Fruit fly (Drosophila melanogaster): ENCODE data around the gene CG14185.

CG14185 gene

dm6 chr3L:20127281-20127680 is 21.4 kb downstream of the CG14185 start, which contains the start of gene CG7365:
TSS of gene CG7365 (minus strand) at chr3L:20127381.
- TF ChIP-seq p53 (GFP tag; optimal IDR thresholded peaks at IDR 0.05) (no peak), Adf1 (GFP tag; IDR thresholded peaks at IDR 0.05) (no peak), Blimp-1 (GFP tag; optimal IDR thresholded peaks at IDR 0.05) (peak; percentile 56), CG11560 (tag; IDR thresholded peaks at IDR 0.05) (no peak), CG33213 (GFP tag; optimal IDR thresholded peaks at IDR 0.05) (no peak), Med (GFP tag) (peak; percentile 9), unc-4 (GFP tag; IDR thresholded peaks at IDR 0.05; ENCODE audit: partially characterized antibody) (0 out of 2 replicates have a peak, but pooled peaks have one; percentile 23)

dm6 chr3L:20129032-20129431 is 23.1 kb downstream of the CG14185 start, which contains the start of gene gig:
TSS of gene gig (plus strand) at chr3L:20129181.
- no peak for TF ChIP-seq Gsc (GFP tag; IDR thresholded peaks at IDR 0.05)
- no peak for TF ChIP-seq CG7745 (tag; optimal IDR thresholded peaks at IDR 0.05)
- TF ChIP-seq CG13624 (GFP tag; optimal IDR thresholded peaks at IDR 0.05) = no peak
- no peak for TF ChIP-seq CG4328 (GFP tag; optimal IDR thresholded peaks at IDR 0.05)
- no peak for TF ChIP-seq repo (GFP tag; optimal IDR thresholded peaks at IDR 0.05)
- no peak for TF ChIP-seq Fer1 (GFP tag; optimal IDR thresholded peaks at IDR 0.05)
- TF ChIP-seq Xrp1 (GFP tag; IDR thresholded peaks at IDR 0.05) = no peak
- no peak for TF ChIP-seq shn (GFP tag; optimal IDR thresholded peaks at IDR 0.05)
- TF ChIP-seq ttk (GFP tag; IDR thresholded peaks at IDR 0.05) = no peak
- no peak for TF ChIP-seq Dbx (GFP tag; IDR thresholded peaks at IDR 0.05)
- TF ChIP-seq CG12769 (tag; optimal IDR thresholded peaks at IDR 0.05) = no peak
- TF ChIP-seq CG6813 (GFP tag; optimal IDR thresholded peaks at IDR 0.05) = no peak
- TF ChIP-seq CG18619 (GFP tag; optimal IDR thresholded peaks at IDR 0.05) = no peak
- TF ChIP-seq sc (optimal IDR thresholded peaks at IDR 0.05) = no peak
- TF ChIP-seq sc (GFP tag; optimal IDR thresholded peaks at IDR 0.05) = no peak
- TF ChIP-seq CG31224 (GFP tag; IDR thresholded peaks at IDR 0.05) = no peak
- TF ChIP-seq CG12071 (GFP tag; optimal IDR thresholded peaks at IDR 0.05) = no peak
- TF ChIP-seq dati (GFP tag; IDR thresholded peaks at IDR 0.05) = no peak
- TF ChIP-seq Oli (tag; optimal IDR thresholded peaks at IDR 0.05) = no peak
- no peak for TF ChIP-seq Hr3 (GFP tag; optimal IDR thresholded peaks at IDR 0.05)
- no peak for TF ChIP-seq CG2678 (tag; optimal IDR thresholded peaks at IDR 0.05)
- no peak for TF ChIP-seq trem (tag; optimal IDR thresholded peaks at IDR 0.05)
- TF ChIP-seq luna (GFP tag; optimal IDR thresholded peaks at IDR 0.05) = no peak
- TF ChIP-seq NC2β (GFP tag; optimal IDR thresholded peaks at IDR 0.05) = no peak
- no peak for TF ChIP-seq CG5953 (GFP tag; IDR thresholded peaks at IDR 0.05)
- TF ChIP-seq eve (GFP tag; optimal IDR thresholded peaks at IDR 0.05) = no peak
- TF ChIP-seq ems (GFP tag; optimal IDR thresholded peaks at IDR 0.05) = no peak
- no peak for TF ChIP-seq CG6854 (GFP tag; optimal IDR thresholded peaks at IDR 0.05)
- TF ChIP-seq Side (GFP tag; optimal IDR thresholded peaks at IDR 0.05) = no peak
- no peak for TF ChIP-seq Nf-YA (GFP tag; IDR thresholded peaks at IDR 0.05)
- no peak for TF ChIP-seq CG10147 (GFP tag; optimal IDR thresholded peaks at IDR 0.05)
- no peak for TF ChIP-seq salm (tag; optimal IDR thresholded peaks at IDR 0.05)
- TF ChIP-seq Elba2 (GFP tag; optimal IDR thresholded peaks at IDR 0.05) = no peak
- TF ChIP-seq B-H2 (GFP tag; optimal IDR thresholded peaks at IDR 0.05) = no peak
- TF ChIP-seq CG10274 (GFP tag; optimal IDR thresholded peaks at IDR 0.05) = no peak
- TF ChIP-seq CG12659 (GFP tag; optimal IDR thresholded peaks at IDR 0.05) = no peak
- no peak for TF ChIP-seq CG5180 (GFP tag; optimal IDR thresholded peaks at IDR 0.05)
- 0 out of 3 replicates have a peak, but pooled peaks have one; percentile 5 for TF ChIP-seq Opbp (GFP tag; IDR thresholded peaks at IDR 0.05; ENCODE audit: partially characterized antibody)
- no peak for TF ChIP-seq prd (optimal IDR thresholded peaks at IDR 0.05)
- no peak for TF ChIP-seq prd (GFP tag; IDR thresholded peaks at IDR 0.05)
- no peak for TF ChIP-seq Neu2 (GFP tag; optimal IDR thresholded peaks at IDR 0.05; ENCODE audit: borderline replicate concordance)
- no peak for TF ChIP-seq CG10565 (GFP tag; optimal IDR thresholded peaks at IDR 0.05)
- TF ChIP-seq MBD-R2 (GFP tag; IDR thresholded peaks at IDR 0.05) = peak; percentile 91
- no peak for TF ChIP-seq so (GFP tag; IDR thresholded peaks at IDR 0.05)
